Worm (Caenorhabditis elegans) whole organism, early embryonic: ENCODE data around the gene slo-2.

Experiments used
- B0310.2 ChIP-seq: sonication (generic microtip); optimal IDR thresholded peaks from 2 replicates; lab custom pipeline; 2016; ENCODE audit warnings: mild to moderate bottlenecking, missing genetic modification characterization, missing compliant biosample characterization
- F13C5.2 ChIP-seq: sonication (generic microtip); optimal IDR thresholded peaks from 2 replicates; lab custom pipeline; 2017; ENCODE audit warnings: mild to moderate bottlenecking, missing genetic modification characterization, inconsistent platforms, missing compliant biosample characterization
- aly-1 ChIP-seq: sonication (generic microtip); optimal IDR thresholded peaks from 2 replicates; lab custom pipeline; 2016; ENCODE audit warnings: missing genetic modification characterization, missing compliant biosample characterization
- ama-1 ChIP-seq: fragments of 150-350 bp; optimal IDR thresholded peaks from 2 replicates; lab custom pipeline; 2014
- ceh-13 ChIP-seq: fragments of 200-800 bp; sonication (Bioruptor generic); optimal IDR thresholded peaks from 2 replicates; lab custom pipeline; 2018; ENCODE audit warnings: mild to moderate bottlenecking, missing genetic modification characterization, missing compliant biosample characterization
- ceh-36 ChIP-seq: sonication (generic microtip); optimal IDR thresholded peaks from 2 replicates; lab custom pipeline; 2016; ENCODE audit warnings: missing genetic modification characterization, inconsistent platforms, missing compliant biosample characterization
- hnd-1 ChIP-seq: sonication (generic microtip); optimal IDR thresholded peaks from 2 replicates; lab custom pipeline; 2016; ENCODE audit warnings: missing genetic modification characterization, missing compliant biosample characterization
- pes-1 ChIP-seq: fragments of 200-800 bp; sonication (Bioruptor generic); IDR thresholded peaks from 2 replicates; pipeline ENCODE4 v1.3.6; 2022; ENCODE audit warnings: missing genetic modification reagents, missing genetic modification characterization, missing compliant biosample characterization
- scrt-1 ChIP-seq: fragments of 200-800 bp; sonication (Bioruptor generic); IDR thresholded peaks from 2 replicates; pipeline ENCODE4 v1.3.6; 2022; ENCODE audit warnings: missing genetic modification characterization, missing compliant biosample characterization
- sea-1 ChIP-seq: fragments of 200-800 bp; sonication (Bioruptor generic); conservative IDR thresholded peaks from 2 replicates; pipeline ENCODE4 v1.3.6; 2022; ENCODE audit warnings: missing genetic modification characterization, missing compliant biosample characterization

- TF ChIP-seq pes-1: no peak
- TF ChIP-seq F13C5.2 (tag; lab: Kevin White, UChicago): no peak
- no peak for TF ChIP-seq ama-1 (lab: Kevin White, UChicago)
- TF ChIP-seq hnd-1 (tag; lab: Kevin White, UChicago): no peak
- no peak for TF ChIP-seq sea-1 (GFP tag; lab: Robert Waterston, UW)
- TF ChIP-seq ceh-36 (tag; lab: Kevin White, UChicago): no peak
- TF ChIP-seq B0310.2: no peak
- no peak for TF ChIP-seq ceh-13 (GFP tag; lab: Kevin White, UChicago)
- no peak for TF ChIP-seq aly-1 (tag; lab: Kevin White, UChicago)
- TF ChIP-seq scrt-1: no peak
Observed at ce11 chrX:11433488-11433887, 27.8 kb upstream of the slo-2 start, which contains the start of gene hum-4.
